Fruit fly (Drosophila melanogaster) whole organism, embryonic: ENCODE data around the gene CG7366.

Experiments
- ATbp ChIP-seq: fragments of 200-800 bp; sonication (Bioruptor generic); optimal IDR thresholded peaks from 2 replicates; lab custom pipeline; 2017; ENCODE audit warnings: missing biosample characterization, mild to moderate bottlenecking, missing genetic modification characterization, missing genetic modification reagents
- Blimp-1 ChIP-seq: fragments of 200-800 bp; sonication (Bioruptor generic); optimal IDR thresholded peaks from 3 replicates; lab custom pipeline; 2018; ENCODE audit warnings: missing biosample characterization, missing genetic modification characterization, mild to moderate bottlenecking, moderate library complexity, missing genetic modification reagents
- CG10431 ChIP-seq: fragments of 200-800 bp; sonication (Bioruptor generic); optimal IDR thresholded peaks from 3 replicates; lab custom pipeline; 2018; ENCODE audit warnings: missing biosample characterization, mild to moderate bottlenecking, missing genetic modification characterization
- CG11696 ChIP-seq: fragments of 200-800 bp; sonication (Bioruptor generic); IDR thresholded peaks from 2 replicates; pipeline ENCODE4 v1.3.6; 2022; ENCODE audit warnings: missing biosample characterization, missing genetic modification characterization
- CG12236 ChIP-seq: fragments of 200-800 bp; sonication (Bioruptor generic); optimal IDR thresholded peaks from 2 replicates; lab custom pipeline; 2016; ENCODE audit warnings: missing biosample characterization, missing genetic modification characterization
- CG14667 ChIP-seq: fragments of 200-800 bp; sonication (Bioruptor generic); IDR thresholded peaks from 2 replicates; pipeline ENCODE4 v1.3.6; 2022; ENCODE audit warnings: missing biosample characterization, missing genetic modification characterization
- CG2120 ChIP-seq: fragments of 200-800 bp; sonication (Bioruptor generic); optimal IDR thresholded peaks from 3 replicates; lab custom pipeline; 2016; ENCODE audit warnings: missing biosample characterization, missing genetic modification characterization
- CG2889 ChIP-seq: fragments of 200-800 bp; sonication (Bioruptor generic); IDR thresholded peaks from 3 replicates; pipeline ENCODE4 v1.3.6; 2022; ENCODE audit warnings: missing biosample characterization, missing genetic modification characterization
- CG3281 ChIP-seq: fragments of 200-800 bp; sonication (Bioruptor generic); optimal IDR thresholded peaks from 3 replicates; lab custom pipeline; 2017; ENCODE audit warnings: missing biosample characterization, mild to moderate bottlenecking, missing genetic modification characterization
- CG3847 ChIP-seq: fragments of 200-800 bp; sonication (Bioruptor generic); IDR thresholded peaks from 2 replicates; pipeline ENCODE4 v1.3.6; 2022; ENCODE audit warnings: missing biosample characterization, missing genetic modification characterization
- CG3995 ChIP-seq: fragments of 200-800 bp; sonication (Bioruptor generic); optimal IDR thresholded peaks from 3 replicates; lab custom pipeline; 2016; ENCODE audit warnings: missing biosample characterization, missing genetic modification characterization
- CG4854 ChIP-seq: fragments of 200-800 bp; sonication (Bioruptor generic); optimal IDR thresholded peaks from 2 replicates; lab custom pipeline; 2016; ENCODE audit warnings: missing biosample characterization, missing genetic modification characterization, inconsistent platforms
- CG7745 ChIP-seq: fragments of 200-800 bp; sonication (Bioruptor generic); optimal IDR thresholded peaks from 2 replicates; lab custom pipeline; 2018; ENCODE audit warnings: missing biosample characterization, mild to moderate bottlenecking, missing genetic modification characterization, moderate library complexity
- CG7987 ChIP-seq: fragments of 200-800 bp; sonication (Bioruptor generic); optimal IDR thresholded peaks from 2 replicates; lab custom pipeline; 2018; ENCODE audit warnings: missing biosample characterization, mild to moderate bottlenecking, missing genetic modification characterization, moderate library complexity
- Hey ChIP-seq: fragments of 200-800 bp; sonication (Bioruptor generic); optimal IDR thresholded peaks from 3 replicates; lab custom pipeline; 2018; ENCODE audit warnings: missing biosample characterization, mild to moderate bottlenecking, missing genetic modification characterization
- Lhr ChIP-seq: fragments of 200-800 bp; sonication (Bioruptor generic); optimal IDR thresholded peaks from 3 replicates; lab custom pipeline; 2017; ENCODE audit warnings: mild to moderate bottlenecking, missing biosample characterization, missing genetic modification reagents, missing genetic modification characterization
- Meics ChIP-seq: fragments of 200-800 bp; sonication (Bioruptor generic); optimal IDR thresholded peaks from 2 replicates; lab custom pipeline; 2017; ENCODE audit warnings: missing biosample characterization, mild to moderate bottlenecking, missing genetic modification characterization
- Oli ChIP-seq: fragments of 200-800 bp; sonication (Bioruptor generic); optimal IDR thresholded peaks from 2 replicates; lab custom pipeline; 2018; ENCODE audit warnings: missing biosample characterization, mild to moderate bottlenecking, missing genetic modification characterization, moderate library complexity
- PHDP ChIP-seq: fragments of 200-800 bp; sonication (Bioruptor generic); optimal IDR thresholded peaks from 3 replicates; lab custom pipeline; 2018; ENCODE audit warnings: missing biosample characterization, mild to moderate bottlenecking, missing genetic modification characterization, moderate library complexity
- ab ChIP-seq: fragments of 200-800 bp; sonication (Bioruptor generic); optimal IDR thresholded peaks from 2 replicates; lab custom pipeline; 2016; ENCODE audit warnings: missing biosample characterization, missing genetic modification characterization
- amos ChIP-seq: fragments of 200-800 bp; sonication (Bioruptor generic); IDR thresholded peaks from 2 replicates; pipeline ENCODE4 v1.3.6; 2022; ENCODE audit warnings: missing biosample characterization, missing genetic modification characterization; ENCODE audit not compliant: partially characterized antibody
- cg ChIP-seq: fragments of 200-800 bp; sonication (Bioruptor generic); optimal IDR thresholded peaks from 3 replicates; lab custom pipeline; 2019; ENCODE audit warnings: missing biosample characterization, mild to moderate bottlenecking, missing genetic modification characterization, moderate library complexity
- corto ChIP-seq: fragments of 200-800 bp; sonication (Bioruptor generic); optimal IDR thresholded peaks from 2 replicates; lab custom pipeline; 2016; ENCODE audit warnings: missing biosample characterization, mild to moderate bottlenecking, missing genetic modification characterization, moderate library complexity
- crp ChIP-seq, 2 experiments: fragments of 200-800 bp; sonication (Bioruptor generic); optimal IDR thresholded peaks; 2 replicates in 1 of 2; 3 replicates in 1 of 2; lab custom pipeline; 2017; ENCODE audit warnings: missing biosample characterization in 2 of 2, missing genetic modification characterization in 2 of 2, mild to moderate bottlenecking in 1 of 2, moderate library complexity in 1 of 2
- dmrt99B ChIP-seq: fragments of 200-800 bp; sonication (Bioruptor generic); optimal IDR thresholded peaks from 2 replicates; lab custom pipeline; 2018; ENCODE audit warnings: missing biosample characterization, mild to moderate bottlenecking, missing genetic modification characterization, moderate library complexity
- grn ChIP-seq: fragments of 200-800 bp; sonication (Bioruptor generic); optimal IDR thresholded peaks from 3 replicates; lab custom pipeline; 2017; ENCODE audit warnings: missing biosample characterization, missing genetic modification characterization
- ham ChIP-seq: fragments of 200-800 bp; sonication (Bioruptor generic); IDR thresholded peaks from 2 replicates; pipeline ENCODE4 v1.3.6; 2022; ENCODE audit warnings: missing biosample characterization, missing genetic modification characterization
- hb ChIP-seq: fragments of 200-800 bp; sonication (Bioruptor generic); IDR thresholded peaks from 3 replicates; pipeline ENCODE4 v1.3.6; 2022; ENCODE audit warnings: missing biosample characterization, missing genetic modification characterization; ENCODE audit not compliant: partially characterized antibody
- jumu ChIP-seq: fragments of 200-800 bp; sonication (Bioruptor generic); optimal IDR thresholded peaks from 3 replicates; lab custom pipeline; 2016; ENCODE audit warnings: missing biosample characterization, missing genetic modification characterization
- lilli ChIP-seq: fragments of 200-800 bp; sonication (Bioruptor generic); optimal IDR thresholded peaks from 3 replicates; lab custom pipeline; 2016; ENCODE audit warnings: missing biosample characterization, missing genetic modification characterization
- nmo ChIP-seq: fragments of 200-800 bp; sonication (Bioruptor generic); optimal IDR thresholded peaks from 2 replicates; lab custom pipeline; 2018; ENCODE audit warnings: missing biosample characterization, mild to moderate bottlenecking, missing genetic modification characterization, moderate library complexity
- pnt ChIP-seq: fragments of 200-800 bp; sonication (Bioruptor generic); optimal IDR thresholded peaks from 3 replicates; lab custom pipeline; 2016; ENCODE audit warnings: missing biosample characterization, missing genetic modification characterization
- ro ChIP-seq: fragments of 200-800 bp; sonication (Bioruptor generic); IDR thresholded peaks from 2 replicates; pipeline ENCODE4 v1.3.6; 2022; ENCODE audit warnings: missing biosample characterization, missing genetic modification characterization
- row ChIP-seq: fragments of 200-800 bp; sonication (Bioruptor generic); IDR thresholded peaks from 3 replicates; pipeline ENCODE4 v1.3.6; 2022; ENCODE audit warnings: missing biosample characterization, missing genetic modification characterization
- trh ChIP-seq: fragments of 200-800 bp; sonication (Bioruptor generic); optimal IDR thresholded peaks from 2 replicates; lab custom pipeline; 2016; ENCODE audit warnings: missing biosample characterization, missing genetic modification characterization
- unc-4 ChIP-seq: fragments of 200-800 bp; sonication (Bioruptor generic); IDR thresholded peaks from 2 replicates; pipeline ENCODE4 v1.3.6; 2022; ENCODE audit warnings: missing biosample characterization, missing genetic modification characterization; ENCODE audit not compliant: partially characterized antibody
- z ChIP-seq: fragments of 200-800 bp; sonication (Bioruptor generic); IDR thresholded peaks from 3 replicates; pipeline ENCODE4 v1.3.6; 2022; ENCODE audit warnings: missing biosample characterization, missing genetic modification characterization
- zfh1 ChIP-seq: fragments of 200-800 bp; sonication (Bioruptor generic); IDR thresholded peaks from 3 replicates; pipeline ENCODE4 v1.3.6; 2022; ENCODE audit warnings: missing biosample characterization, missing genetic modification characterization

The CG7366 gene

DNA sequence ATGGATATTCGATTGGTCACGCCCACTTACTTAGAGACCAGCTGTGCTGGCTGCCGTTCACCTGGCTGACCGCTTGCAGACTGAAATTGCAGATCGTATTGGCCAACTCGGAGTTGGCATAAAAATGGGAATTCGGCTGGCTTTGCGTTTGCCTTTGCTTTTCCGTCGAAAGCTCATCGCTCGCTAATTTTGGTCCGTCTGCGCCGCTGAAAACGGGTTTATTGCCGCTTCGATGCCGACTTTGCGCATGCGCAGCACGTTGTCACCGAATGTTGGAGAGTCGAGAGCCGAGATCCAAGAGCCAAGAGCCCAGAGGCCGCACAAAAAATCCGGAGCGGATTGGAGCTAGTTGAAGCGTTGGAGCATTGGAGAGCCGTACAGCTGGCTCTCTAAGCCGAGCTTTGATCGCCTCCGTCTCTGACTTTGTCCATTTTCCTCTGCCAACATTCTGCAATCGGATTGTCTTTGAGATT is 50.5 kb downstream of the CG7366 start, which contains the start of gene CG13676 (continued):
- TF ChIP-seq grn (GFP tag; lab: Kevin White, UChicago) (no peak), zfh1 (GFP tag; lab: Robert Waterston, UW) (no peak), CG10431 (GFP tag; lab: Kevin White, UChicago) (no peak), CG3847 (GFP tag; lab: Robert Waterston, UW) (no peak), CG7745 (tag; lab: Kevin White, UChicago) (no peak), CG2120 (no peak), CG2889 (no peak), CG4854 (GFP tag; lab: Kevin White, UChicago) (no peak), PHDP (tag; lab: Kevin White, UChicago) (no peak), trh (GFP tag; lab: Kevin White, UChicago) (no peak), ab (no peak), corto (GFP tag; lab: Kevin White, UChicago) (peak; percentile 66), lilli (GFP tag; lab: Kevin White, UChicago) (no peak), Blimp-1 (GFP tag; lab: Kevin White, UChicago) (no peak), amos (GFP tag; lab: Robert Waterston, UW) (no peak), CG12236 (GFP tag; lab: Kevin White, UChicago) (no peak), z (GFP tag; lab: Robert Waterston, UW) (no peak), hb (GFP tag; lab: Robert Waterston, UW) (no peak), CG14667 (GFP tag; lab: Robert Waterston, UW) (no peak), Meics (GFP tag; lab: Kevin White, UChicago) (no peak), pnt (GFP tag; lab: Kevin White, UChicago) (no peak), ham (GFP tag; lab: Robert Waterston, UW) (no peak), unc-4 (GFP tag; lab: Robert Waterston, UW) (0 out of 2 replicates have a peak, but pooled peaks have one; percentile 26), ATbp (GFP tag; lab: Kevin White, UChicago) (peak; percentile 13), Oli (tag; lab: Kevin White, UChicago) (no peak), jumu (GFP tag; lab: Kevin White, UChicago) (no peak), CG11696 (no peak), CG3995 (GFP tag; lab: Kevin White, UChicago) (no peak), CG7987 (GFP tag; lab: Kevin White, UChicago) (no peak), crp (GFP tag; optimal IDR thresholded peaks at IDR 0.05; lab: Kevin White, UChicago) (no peak), Hey (no peak), row (0 out of 3 replicates have a peak, but pooled peaks have one; percentile 8), Lhr (GFP tag; lab: Kevin White, UChicago) (no peak), nmo (no peak), ro (GFP tag; lab: Robert Waterston, UW) (no peak), CG3281 (GFP tag; lab: Kevin White, UChicago) (no peak), cg (no peak), dmrt99B (tag; lab: Kevin White, UChicago) (no peak)
